Worm (Caenorhabditis elegans): ENCODE results near the gene F40G12.10.

- no peak for TF ChIP-seq ceh-82 (tag; optimal IDR thresholded peaks at IDR 0.05)
- TF ChIP-seq zag-1 (tag; optimal IDR thresholded peaks at IDR 0.05) = no peak
Observed at ce11 chrV:14317204-14317603, 33.9 kb downstream of the F40G12.10 start.
